Fruit fly (Drosophila melanogaster): Measurements from ENCODE around the gene Polr2J.
A peak's percentile ranks its signal among the peaks of the same experiment; 100 is the strongest.

The Polr2J gene

DNA sequence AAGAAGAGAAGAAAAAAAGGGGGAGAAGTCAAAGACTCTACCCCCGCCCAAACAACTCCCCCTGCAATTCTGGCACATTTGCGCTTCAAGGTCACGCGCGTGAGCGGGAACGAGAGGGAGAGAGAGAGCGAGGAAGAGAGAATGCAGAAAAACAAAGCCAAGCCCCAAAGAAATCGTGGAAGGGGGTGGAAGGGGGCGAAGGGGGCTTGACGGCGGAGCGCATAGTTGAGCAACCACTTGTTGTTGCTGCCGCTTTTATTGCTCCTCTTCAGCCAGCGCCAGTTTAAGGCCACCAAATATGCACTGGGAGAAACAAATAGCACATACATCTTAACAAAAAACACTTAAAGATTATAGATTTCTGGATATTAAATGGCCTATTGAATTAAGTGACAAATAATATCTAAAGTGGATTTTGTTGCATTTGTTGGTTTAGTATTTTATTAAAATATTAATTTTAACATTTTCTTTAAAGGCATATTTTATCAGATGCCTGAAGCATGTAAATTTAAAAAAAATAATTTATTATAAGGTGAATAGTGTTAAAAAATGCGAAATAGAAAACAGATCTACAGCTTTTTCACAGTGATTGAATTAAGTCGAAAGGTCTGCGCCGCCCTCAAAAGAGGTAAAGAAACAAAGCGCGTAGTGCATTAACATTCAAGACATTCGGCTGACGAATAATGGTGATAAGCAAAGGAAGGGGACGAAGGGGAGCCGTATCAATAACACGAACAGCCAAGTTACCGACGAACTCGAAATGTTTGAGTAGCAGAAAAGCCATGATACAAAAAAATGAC is 19.8 kb upstream of the Polr2J start:
- TF ChIP-seq spab (GFP tag; optimal IDR thresholded peaks at IDR 0.05) = peak; percentile 98
- peak; percentile 82 for TF ChIP-seq Blimp-1 (GFP tag; optimal IDR thresholded peaks at IDR 0.05)
- TF ChIP-seq dac (GFP tag; optimal IDR thresholded peaks at IDR 0.05) = peak; percentile 68
- TF ChIP-seq Met (GFP tag; optimal IDR thresholded peaks at IDR 0.05) = peak; percentile 94
- TF ChIP-seq Ets21C (GFP tag; optimal IDR thresholded peaks at IDR 0.05) = peak; percentile 46
- TF ChIP-seq cyc (GFP tag; optimal IDR thresholded peaks at IDR 0.05) = peak; percentile 70
- TF ChIP-seq topi (GFP tag; optimal IDR thresholded peaks at IDR 0.05) = peak; percentile 75
- peak; percentile 83 for TF ChIP-seq CG31627 (GFP tag; optimal IDR thresholded peaks at IDR 0.05)
- TF ChIP-seq CG3919 (GFP tag; optimal IDR thresholded peaks at IDR 0.05) = peak; percentile 81
- TF ChIP-seq Eip93F (GFP tag; optimal IDR thresholded peaks at IDR 0.05) = peak; percentile 35
- TF ChIP-seq CG6276 (GFP tag; optimal IDR thresholded peaks at IDR 0.05) = peak; percentile 87
- peak; percentile 87 for TF ChIP-seq eg (GFP tag; IDR thresholded peaks at IDR 0.05)
- TF ChIP-seq Sox15 (GFP tag; optimal IDR thresholded peaks at IDR 0.05) = peak; percentile 84
- peak; percentile 87 for TF ChIP-seq CG16779 (tag; optimal IDR thresholded peaks at IDR 0.05)
- peak; percentile 84 for TF ChIP-seq OdsH (GFP tag; optimal IDR thresholded peaks at IDR 0.05)
- peak; percentile 86 for TF ChIP-seq CG11294 (GFP tag; IDR thresholded peaks at IDR 0.05)
- peak; percentile 62 for TF ChIP-seq Ets96B (tag; optimal IDR thresholded peaks at IDR 0.05)
- TF ChIP-seq vri (GFP tag; optimal IDR thresholded peaks at IDR 0.05) = peak; percentile 55
- TF ChIP-seq Lpt (GFP tag; optimal IDR thresholded peaks at IDR 0.05) = peak; percentile 93
- peak; percentile 95 for TF ChIP-seq CG32006 (GFP tag; optimal IDR thresholded peaks at IDR 0.05)
- TF ChIP-seq acj6 (GFP tag; optimal IDR thresholded peaks at IDR 0.05) = peak; percentile 95
- peak; percentile 76 for TF ChIP-seq fd59A (GFP tag; optimal IDR thresholded peaks at IDR 0.05)
- peak; percentile 94 for TF ChIP-seq esn (GFP tag; optimal IDR thresholded peaks at IDR 0.05)
- peak; percentile 94 for TF ChIP-seq Eip78C (GFP tag)
- peak; percentile 73 for TF ChIP-seq Sox102F (GFP tag; optimal IDR thresholded peaks at IDR 0.05)
- TF ChIP-seq Smox (GFP tag; optimal IDR thresholded peaks at IDR 0.05) = peak; percentile 77
- no peak for TF ChIP-seq CG9139 (GFP tag; optimal IDR thresholded peaks at IDR 0.05)
- TF ChIP-seq Hr39 (GFP tag; optimal IDR thresholded peaks at IDR 0.05) = peak; percentile 87
- peak; percentile 90 for TF ChIP-seq CG10631 (GFP tag; optimal IDR thresholded peaks at IDR 0.05)
- peak; percentile 95 for TF ChIP-seq CG11762 (GFP tag; optimal IDR thresholded peaks at IDR 0.05; ENCODE audit: insufficient read depth)
- peak; percentile 93 for TF ChIP-seq CG15336 (GFP tag; IDR thresholded peaks at IDR 0.05)
- TF ChIP-seq lz (GFP tag; optimal IDR thresholded peaks at IDR 0.05) = peak; percentile 88
- peak; percentile 85 for TF ChIP-seq Sox14 (GFP tag; optimal IDR thresholded peaks at IDR 0.05)
- TF ChIP-seq CG6792 (GFP tag; optimal IDR thresholded peaks at IDR 0.05) = peak; percentile 93
- no peak for TF ChIP-seq Hr38 (GFP tag; optimal IDR thresholded peaks at IDR 0.05)
- TF ChIP-seq achi (GFP tag; optimal IDR thresholded peaks at IDR 0.05) = peak; percentile 81
- peak; percentile 97 for TF ChIP-seq CG8632 (GFP tag; optimal IDR thresholded peaks at IDR 0.05)
- peak; percentile 82 for TF ChIP-seq CG4318 (GFP tag; optimal IDR thresholded peaks at IDR 0.05)
- peak; percentile 20 to 90 for TF ChIP-seq salr (GFP tag; optimal IDR thresholded peaks at IDR 0.05)
- peak; percentile 72 for TF ChIP-seq CG1621 (tag; optimal IDR thresholded peaks at IDR 0.05)
- peak; percentile 91 for TF ChIP-seq svp (GFP tag)
- peak; percentile 86 for TF ChIP-seq pdm3 (GFP tag; optimal IDR thresholded peaks at IDR 0.05)
- peak; percentile 91 for TF ChIP-seq CG34406 (GFP tag; optimal IDR thresholded peaks at IDR 0.05)
- TF ChIP-seq CG6854 (GFP tag; optimal IDR thresholded peaks at IDR 0.05) = peak; percentile 79
- TF ChIP-seq Hr4 (GFP tag; optimal IDR thresholded peaks at IDR 0.05) = peak; percentile 66
- TF ChIP-seq CG8319 (GFP tag; optimal IDR thresholded peaks at IDR 0.05) = peak; percentile 93
- peak; percentile 94 for TF ChIP-seq CG8119 (GFP tag; IDR thresholded peaks at IDR 0.05)
- peak; percentile 59 to 84 for TF ChIP-seq ss (GFP tag; optimal IDR thresholded peaks at IDR 0.05)
- peak; percentile 82 for TF ChIP-seq Gug (GFP tag; IDR thresholded peaks at IDR 0.05)
- TF ChIP-seq CG10669 (GFP tag; optimal IDR thresholded peaks at IDR 0.05) = peak; percentile 97
- TF ChIP-seq Eip75B (GFP tag; optimal IDR thresholded peaks at IDR 0.05) = peak; percentile 85

Data from whole organism, prepupa.